Fruit fly (Drosophila melanogaster) Kc167 (cell line): ENCODE data around the gene Rip11.

Experiments
- Myc ChIP-seq: fragments of >200 bp; optimal IDR thresholded peaks from 2 replicates; lab custom pipeline; 2017; ENCODE audit warnings: missing external identifiers
- Sin3A ChIP-seq: fragments of >200 bp; optimal IDR thresholded peaks from 2 replicates; lab custom pipeline; 2018; ENCODE audit warnings: missing external identifiers
- h ChIP-seq: fragments of >200 bp; optimal IDR thresholded peaks from 3 replicates; lab custom pipeline; 2018; ENCODE audit warnings: missing external identifiers
- insv ChIP-seq: fragments of >200 bp; optimal IDR thresholded peaks from 3 replicates; lab custom pipeline; 2018; ENCODE audit warnings: missing external identifiers
- psq ChIP-seq: fragments of >200 bp; optimal IDR thresholded peaks from 2 replicates; lab custom pipeline; 2017; ENCODE audit warnings: missing external identifiers
- ttk ChIP-seq: sonication (Bioruptor generic); optimal IDR thresholded peaks from 2 replicates; lab custom pipeline; 2017; ENCODE audit warnings: missing external identifiers

DNA sequence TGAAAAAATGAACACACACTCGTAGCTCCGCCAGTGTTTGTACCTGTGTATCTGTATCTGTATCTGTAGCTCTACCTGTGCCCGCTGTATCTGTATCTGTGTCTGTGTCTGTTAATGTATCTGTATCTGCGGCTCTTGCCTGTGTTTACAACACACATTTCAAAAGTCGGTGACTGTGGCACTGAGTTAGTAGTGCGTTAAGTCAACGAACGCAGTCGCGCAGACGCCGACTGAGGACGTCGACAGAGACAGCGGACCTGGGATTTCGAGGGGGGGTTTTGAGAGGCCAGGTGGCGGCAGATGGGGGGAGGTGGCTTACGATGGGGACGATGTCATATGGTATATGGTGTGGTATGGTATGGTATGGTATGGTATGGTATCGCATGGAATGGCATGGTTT is 20.8 kb upstream of the Rip11 start:
- TF ChIP-seq ttk (lab: Kevin White, UChicago) (no peak), psq (lab: Kevin White, UChicago) (no peak), Myc (lab: Kevin White, UChicago) (no peak), h (lab: Kevin White, UChicago) (no peak), insv (lab: Kevin White, UChicago) (no peak), Sin3A (lab: Kevin White, UChicago) (no peak)
